Worm (Caenorhabditis elegans) whole organism, L2 larva: ENCODE measurements around the gene C16C8.14.

Experiments used
- ama-1 ChIP-seq: fragments of 150-350 bp; optimal IDR thresholded peaks from 2 replicates; lab custom pipeline; 2018; ENCODE audit warnings: inconsistent platforms
- crh-2 ChIP-seq: sonication (generic microtip); optimal IDR thresholded peaks from 2 replicates; lab custom pipeline; 2017; ENCODE audit warnings: missing biosample characterization, missing genetic modification characterization
- egl-27 ChIP-seq: sonication (generic microtip); optimal IDR thresholded peaks from 3 replicates; lab custom pipeline; 2017; ENCODE audit warnings: missing biosample characterization, missing genetic modification reagents, missing genetic modification characterization
- elt-3 ChIP-seq: sonication (generic microtip); optimal IDR thresholded peaks from 2 replicates; lab custom pipeline; 2017; ENCODE audit warnings: missing biosample characterization, missing genetic modification characterization
- fos-1 ChIP-seq: fragments of 150-350 bp; optimal IDR thresholded peaks from 2 replicates; lab custom pipeline; 2014; ENCODE audit warnings: missing biosample characterization, missing genetic modification characterization
- lin-11 ChIP-seq: fragments of 150-350 bp; sonication (generic microtip); optimal IDR thresholded peaks from 2 replicates; lab custom pipeline; 2014; ENCODE audit warnings: missing biosample characterization, missing genetic modification characterization, inconsistent platforms, mixed read lengths
- lin-39 ChIP-seq: fragments of 150-350 bp; optimal IDR thresholded peaks from 2 replicates; lab custom pipeline; 2014; ENCODE audit warnings: missing biosample characterization, missing genetic modification reagents, missing genetic modification characterization
- lsy-2 ChIP-seq, 2 experiments: fragments of 150-350 bp in 1 of 2; sonication (generic microtip) in 1 of 2; optimal IDR thresholded peaks; 2 replicates each; lab custom pipeline; 2014 to 2017; ENCODE audit warnings: missing biosample characterization in 2 of 2, missing genetic modification characterization in 2 of 2
- mdl-1 ChIP-seq, 2 experiments: fragments of 150-350 bp in 1 of 2; sonication (generic microtip) in 1 of 2; optimal IDR thresholded peaks; 2 replicates each; lab custom pipeline; 2017; ENCODE audit warnings: missing biosample characterization in 2 of 2, missing genetic modification characterization in 2 of 2
- nhr-11 ChIP-seq: fragments of 150-350 bp; optimal IDR thresholded peaks from 2 replicates; lab custom pipeline; 2014; ENCODE audit warnings: missing biosample characterization, missing genetic modification characterization
- nhr-129 ChIP-seq: fragments of 150-350 bp; optimal IDR thresholded peaks from 2 replicates; lab custom pipeline; 2014; ENCODE audit warnings: missing biosample characterization, missing genetic modification characterization
- nhr-237 ChIP-seq: fragments of 150-350 bp; optimal IDR thresholded peaks from 2 replicates; lab custom pipeline; 2014; ENCODE audit warnings: missing biosample characterization, missing genetic modification characterization
- unc-62 ChIP-seq: fragments of 150-350 bp; optimal IDR thresholded peaks from 2 replicates; lab custom pipeline; 2014; ENCODE audit warnings: missing biosample characterization, missing genetic modification reagents, missing genetic modification characterization

ce11 chrII:3470549-3470948 lies 20.9 kb downstream of the C16C8.14 start, which contains the start of gene Y49F6B.20:
- TF ChIP-seq ama-1 (lab: Kevin White, UChicago) (no peak), lsy-2 (tag; optimal IDR thresholded peaks at IDR 0.05; lab: Kevin White, UChicago) (no peak), crh-2 (tag; lab: Kevin White, UChicago) (no peak), lin-11 (no peak), nhr-129 (tag; lab: Kevin White, UChicago) (no peak), lin-39 (tag; lab: Kevin White, UChicago) (no peak), unc-62 (no peak), mdl-1 (tag; optimal IDR thresholded peaks at IDR 0.05; lab: Kevin White, UChicago) (no peak), egl-27 (tag; lab: Kevin White, UChicago) (no peak), elt-3 (tag; lab: Kevin White, UChicago) (no peak), nhr-11 (tag; lab: Kevin White, UChicago) (no peak), fos-1 (tag; lab: Kevin White, UChicago) (no peak), nhr-237 (tag; lab: Kevin White, UChicago) (no peak)
